Fruit fly (Drosophila melanogaster) whole organism, prepupa: ENCODE measurements around the gene UBL3.

Experiments used
- CG10669 ChIP-seq: fragments of 200-800 bp; sonication (Bioruptor generic); optimal IDR thresholded peaks from 3 replicates; lab custom pipeline; 2018; ENCODE audit warnings: missing biosample characterization, mild to moderate bottlenecking, missing genetic modification characterization, moderate library complexity
- CG11762 ChIP-seq: fragments of 200-800 bp; sonication (Bioruptor generic); optimal IDR thresholded peaks from 3 replicates; lab custom pipeline; 2016; ENCODE audit warnings: missing biosample characterization, missing genetic modification characterization; ENCODE audit not compliant: insufficient read depth
- CG11902 ChIP-seq: fragments of 200-800 bp; sonication (Bioruptor generic); optimal IDR thresholded peaks from 3 replicates; lab custom pipeline; 2016; ENCODE audit warnings: missing biosample characterization, missing genetic modification characterization
- CG15336 ChIP-seq: fragments of 200-800 bp; sonication (Bioruptor generic); IDR thresholded peaks from 2 replicates; pipeline ENCODE4 v1.3.6; 2022; ENCODE audit warnings: missing biosample characterization, missing genetic modification characterization
- CG16779 ChIP-seq: fragments of 200-800 bp; sonication (Bioruptor generic); optimal IDR thresholded peaks from 3 replicates; lab custom pipeline; 2017; ENCODE audit warnings: missing biosample characterization, mild to moderate bottlenecking, missing genetic modification characterization
- CG3032 ChIP-seq: fragments of 200-800 bp; optimal IDR thresholded peaks from 2 replicates; lab custom pipeline; 2019; ENCODE audit warnings: missing biosample characterization, mild to moderate bottlenecking, missing genetic modification characterization, moderate library complexity
- CG31627 ChIP-seq: fragments of 200-800 bp; sonication (Bioruptor generic); optimal IDR thresholded peaks from 3 replicates; lab custom pipeline; 2016; ENCODE audit warnings: missing biosample characterization, missing genetic modification characterization
- CG32006 ChIP-seq: fragments of 200-800 bp; sonication (Bioruptor generic); optimal IDR thresholded peaks from 3 replicates; lab custom pipeline; 2017; ENCODE audit warnings: missing biosample characterization, mild to moderate bottlenecking, missing genetic modification characterization
- CG34406 ChIP-seq: fragments of 200-800 bp; sonication (Bioruptor generic); optimal IDR thresholded peaks from 3 replicates; lab custom pipeline; 2016; ENCODE audit warnings: missing biosample characterization, missing genetic modification characterization
- CG3919 ChIP-seq: fragments of 200-800 bp; sonication (Bioruptor generic); optimal IDR thresholded peaks from 3 replicates; lab custom pipeline; 2016; ENCODE audit warnings: missing biosample characterization, missing genetic modification characterization
- CG4318 ChIP-seq: fragments of 200-800 bp; sonication (Bioruptor generic); optimal IDR thresholded peaks from 3 replicates; lab custom pipeline; 2017; ENCODE audit warnings: missing biosample characterization, mild to moderate bottlenecking, missing genetic modification characterization
- CG6163 ChIP-seq: fragments of 200-800 bp; sonication (Bioruptor generic); IDR thresholded peaks from 3 replicates; pipeline ENCODE4 v1.3.6; 2022; ENCODE audit warnings: missing biosample characterization, missing genetic modification characterization
- CG6792 ChIP-seq: fragments of 200-800 bp; sonication (Bioruptor generic); optimal IDR thresholded peaks from 3 replicates; lab custom pipeline; 2016; ENCODE audit warnings: missing biosample characterization, missing genetic modification characterization
- CG6808 ChIP-seq: fragments of 200-800 bp; sonication (Bioruptor generic); optimal IDR thresholded peaks from 3 replicates; lab custom pipeline; 2017; ENCODE audit warnings: missing biosample characterization, missing genetic modification characterization, mild to moderate bottlenecking, moderate library complexity, missing genetic modification reagents
- CG6854 ChIP-seq: fragments of 200-800 bp; sonication (Bioruptor generic); optimal IDR thresholded peaks from 2 replicates; lab custom pipeline; 2017; ENCODE audit warnings: missing biosample characterization, mild to moderate bottlenecking, missing genetic modification characterization
- CG7368 ChIP-seq: fragments of 200-800 bp; sonication (Bioruptor generic); optimal IDR thresholded peaks from 3 replicates; lab custom pipeline; 2016; ENCODE audit warnings: missing biosample characterization, missing genetic modification characterization
- CG8632 ChIP-seq: fragments of 200-800 bp; sonication (Bioruptor generic); optimal IDR thresholded peaks from 3 replicates; lab custom pipeline; 2016; ENCODE audit warnings: missing biosample characterization, missing genetic modification characterization
- CG9139 ChIP-seq: fragments of 200-800 bp; sonication (Bioruptor generic); optimal IDR thresholded peaks from 3 replicates; lab custom pipeline; 2017; ENCODE audit warnings: missing biosample characterization, mild to moderate bottlenecking, missing genetic modification characterization
- Eip75B ChIP-seq: fragments of 200-800 bp; sonication (Bioruptor generic); optimal IDR thresholded peaks from 3 replicates; lab custom pipeline; 2016; ENCODE audit warnings: missing biosample characterization, missing genetic modification characterization
- Eip93F ChIP-seq: fragments of 200-800 bp; sonication (Bioruptor generic); optimal IDR thresholded peaks from 2 replicates; lab custom pipeline; 2016; ENCODE audit warnings: missing biosample characterization, mild to moderate bottlenecking, missing genetic modification characterization
- Ets21C ChIP-seq: fragments of 200-800 bp; sonication (Bioruptor generic); optimal IDR thresholded peaks from 3 replicates; lab custom pipeline; 2016; ENCODE audit warnings: missing biosample characterization, missing genetic modification characterization
- Ets96B ChIP-seq: fragments of 200-800 bp; optimal IDR thresholded peaks from 2 replicates; lab custom pipeline; 2019; ENCODE audit warnings: missing biosample characterization, mild to moderate bottlenecking, missing genetic modification characterization, moderate library complexity
- Gug ChIP-seq: fragments of 200-800 bp; sonication (Bioruptor generic); IDR thresholded peaks from 2 replicates; pipeline ENCODE4 v1.3.6; 2022; ENCODE audit warnings: missing biosample characterization, missing genetic modification characterization
- Hr38 ChIP-seq: sonication (Bioruptor generic); optimal IDR thresholded peaks from 2 replicates; lab custom pipeline; 2016; ENCODE audit warnings: missing biosample characterization, missing genetic modification characterization
- Hr39 ChIP-seq: fragments of 200-800 bp; sonication (Bioruptor generic); optimal IDR thresholded peaks from 2 replicates; lab custom pipeline; 2016; ENCODE audit warnings: missing biosample characterization, missing genetic modification characterization
- Hr4 ChIP-seq: fragments of 200-800 bp; sonication (Bioruptor generic); optimal IDR thresholded peaks from 3 replicates; lab custom pipeline; 2016; ENCODE audit warnings: missing biosample characterization, missing genetic modification characterization
- Lpt ChIP-seq: fragments of 200-800 bp; sonication (Bioruptor generic); optimal IDR thresholded peaks from 3 replicates; lab custom pipeline; 2016; ENCODE audit warnings: missing biosample characterization, missing genetic modification characterization
- Met ChIP-seq: fragments of 200-800 bp; sonication (Bioruptor generic); optimal IDR thresholded peaks from 3 replicates; lab custom pipeline; 2016; ENCODE audit warnings: missing biosample characterization, missing genetic modification characterization
- OdsH ChIP-seq: fragments of 200-800 bp; sonication (Bioruptor generic); optimal IDR thresholded peaks from 3 replicates; lab custom pipeline; 2016; ENCODE audit warnings: missing biosample characterization, missing genetic modification characterization
- Smox ChIP-seq: fragments of 200-800 bp; sonication (Bioruptor generic); optimal IDR thresholded peaks from 3 replicates; lab custom pipeline; 2016; ENCODE audit warnings: missing biosample characterization, missing genetic modification characterization
- Sox102F ChIP-seq: fragments of 200-800 bp; sonication (Bioruptor generic); optimal IDR thresholded peaks from 2 replicates; lab custom pipeline; 2016; ENCODE audit warnings: missing biosample characterization, mild to moderate bottlenecking, missing genetic modification characterization
- Sox14 ChIP-seq: fragments of 200-800 bp; sonication (Bioruptor generic); optimal IDR thresholded peaks from 3 replicates; lab custom pipeline; 2016; ENCODE audit warnings: missing biosample characterization, missing genetic modification characterization
- Sox15 ChIP-seq: fragments of 200-800 bp; sonication (Bioruptor generic); optimal IDR thresholded peaks from 3 replicates; lab custom pipeline; 2016; ENCODE audit warnings: missing biosample characterization, missing genetic modification characterization
- achi ChIP-seq: fragments of 200-800 bp; sonication (Bioruptor generic); optimal IDR thresholded peaks from 3 replicates; lab custom pipeline; 2016; ENCODE audit warnings: missing biosample characterization, missing genetic modification characterization
- cyc ChIP-seq: fragments of 200-800 bp; sonication (Bioruptor generic); optimal IDR thresholded peaks from 3 replicates; lab custom pipeline; 2016; ENCODE audit warnings: missing biosample characterization, missing genetic modification characterization
- dac ChIP-seq: fragments of 200-800 bp; sonication (Bioruptor generic); optimal IDR thresholded peaks from 2 replicates; lab custom pipeline; 2017; ENCODE audit warnings: missing biosample characterization, mild to moderate bottlenecking, missing genetic modification characterization
- dsx ChIP-seq: fragments of 200-800 bp; optimal IDR thresholded peaks from 3 replicates; lab custom pipeline; 2019; ENCODE audit warnings: missing biosample characterization, mild to moderate bottlenecking, missing genetic modification characterization, moderate library complexity; ENCODE audit not compliant: poor library complexity, severe bottlenecking
- eg ChIP-seq: fragments of 200-800 bp; sonication (Bioruptor generic); IDR thresholded peaks from 3 replicates; pipeline ENCODE4 v1.3.6; 2022; ENCODE audit warnings: missing biosample characterization, missing genetic modification characterization
- esn ChIP-seq: fragments of 200-800 bp; sonication (Bioruptor generic); optimal IDR thresholded peaks from 2 replicates; lab custom pipeline; 2016; ENCODE audit warnings: missing biosample characterization, mild to moderate bottlenecking, missing genetic modification characterization, moderate library complexity
- fd59A ChIP-seq: fragments of 200-800 bp; sonication (Bioruptor generic); optimal IDR thresholded peaks from 2 replicates; lab custom pipeline; 2017; ENCODE audit warnings: missing biosample characterization, mild to moderate bottlenecking, missing genetic modification characterization, missing genetic modification reagents
- fkh ChIP-seq: fragments of 200-800 bp; sonication (Bioruptor generic); optimal IDR thresholded peaks from 3 replicates; lab custom pipeline; 2017; ENCODE audit warnings: missing biosample characterization, mild to moderate bottlenecking, missing genetic modification characterization, moderate library complexity
- lz ChIP-seq: fragments of 200-800 bp; sonication (Bioruptor generic); optimal IDR thresholded peaks from 3 replicates; lab custom pipeline; 2016; ENCODE audit warnings: missing biosample characterization, missing genetic modification characterization
- net ChIP-seq: fragments of 200-800 bp; sonication (Bioruptor generic); optimal IDR thresholded peaks from 3 replicates; lab custom pipeline; 2016; ENCODE audit warnings: missing biosample characterization, missing genetic modification characterization
- pdm3 ChIP-seq: fragments of 200-800 bp; sonication (Bioruptor generic); optimal IDR thresholded peaks from 3 replicates; lab custom pipeline; 2016; ENCODE audit warnings: missing biosample characterization, missing genetic modification characterization
- salr ChIP-seq, 2 experiments: fragments of 200-800 bp; sonication (Bioruptor generic); optimal IDR thresholded peaks; 3 replicates each; lab custom pipeline; 2016 to 2018; ENCODE audit warnings: missing biosample characterization in 2 of 2, missing genetic modification characterization in 2 of 2, mild to moderate bottlenecking in 1 of 2
- spab ChIP-seq: fragments of 200-800 bp; sonication (Bioruptor generic); optimal IDR thresholded peaks from 2 replicates; lab custom pipeline; 2017; ENCODE audit warnings: missing biosample characterization, mild to moderate bottlenecking, missing genetic modification characterization, missing genetic modification reagents
- svp ChIP-seq: fragments of 200-800 bp; sonication (Bioruptor generic); peaks from one replicate; lab custom pipeline; 2016; ENCODE audit warnings: missing biosample characterization, missing genetic modification characterization
- topi ChIP-seq: fragments of 200-800 bp; sonication (Bioruptor generic); optimal IDR thresholded peaks from 3 replicates; lab custom pipeline; 2016; ENCODE audit warnings: missing biosample characterization, missing genetic modification characterization

The UBL3 gene

dm6 chrX:15868781-15869180 lies 15.8 kb upstream of the UBL3 start:
- TF ChIP-seq CG10669 (GFP tag; lab: Kevin White, UChicago) = no peak
- no peak for TF ChIP-seq Sox14 (GFP tag; lab: Kevin White, UChicago)
- TF ChIP-seq salr (GFP tag; optimal IDR thresholded peaks at IDR 0.05; lab: Kevin White, UChicago) = no peak
- TF ChIP-seq achi (GFP tag; lab: Kevin White, UChicago) = no peak
- no peak for TF ChIP-seq svp (GFP tag; lab: Kevin White, UChicago)
- TF ChIP-seq CG6792 (GFP tag; lab: Kevin White, UChicago) = no peak
- TF ChIP-seq CG34406 (GFP tag; lab: Kevin White, UChicago) = no peak
- TF ChIP-seq CG3032 (tag; lab: Kevin White, UChicago) = no peak
- no peak for TF ChIP-seq CG32006 (GFP tag; lab: Kevin White, UChicago)
- no peak for TF ChIP-seq CG11762
- TF ChIP-seq CG4318 (GFP tag; lab: Kevin White, UChicago) = no peak
- no peak for TF ChIP-seq fd59A (GFP tag; lab: Kevin White, UChicago)
- TF ChIP-seq CG6854 (GFP tag; lab: Kevin White, UChicago) = no peak
- no peak for TF ChIP-seq Lpt (GFP tag; lab: Kevin White, UChicago)
- no peak for TF ChIP-seq CG6808 (GFP tag; lab: Kevin White, UChicago)
- TF ChIP-seq Eip93F = no peak
- TF ChIP-seq Eip75B (GFP tag; lab: Kevin White, UChicago) = no peak
- TF ChIP-seq Smox = no peak
- no peak for TF ChIP-seq CG16779 (tag; lab: Kevin White, UChicago)
- no peak for TF ChIP-seq cyc (GFP tag; lab: Kevin White, UChicago)
- TF ChIP-seq, all 60 proteins: peak for 0

- TF ChIP-seq net (GFP tag; lab: Kevin White, UChicago) (peak; percentile 100), spab (GFP tag; lab: Kevin White, UChicago) (peak; percentile 99), pdm3 (GFP tag; lab: Kevin White, UChicago) (peak; percentile 99), topi (GFP tag; lab: Kevin White, UChicago) (peak; percentile 100), CG8632 (GFP tag; lab: Kevin White, UChicago) (peak; percentile 100), CG3032 (tag; lab: Kevin White, UChicago) (peak; percentile 100), Gug (GFP tag; lab: Robert Waterston, UW) (peak; percentile 99), Sox15 (GFP tag; lab: Kevin White, UChicago) (peak; percentile 97), CG6808 (GFP tag; lab: Kevin White, UChicago) (peak; percentile 99), cyc (GFP tag; lab: Kevin White, UChicago) (peak; percentile 99), CG7368 (GFP tag; lab: Kevin White, UChicago) (peak; percentile 99), dsx (GFP tag; lab: Kevin White, UChicago) (peak; percentile 99), Smox (peak; percentile 100), fkh (GFP tag; lab: Kevin White, UChicago) (peak; percentile 96), Eip93F (peak; percentile 100), CG31627 (peak; percentile 98), Hr39 (GFP tag; lab: Kevin White, UChicago) (peak; percentile 98), CG11762 (peak; percentile 99), CG6792 (GFP tag; lab: Kevin White, UChicago) (peak; percentile 100), CG9139 (peak; percentile 99), Hr4 (GFP tag; lab: Kevin White, UChicago) (peak; percentile 99), CG10669 (GFP tag; lab: Kevin White, UChicago) (peak; percentile 99), Hr38 (GFP tag; lab: Kevin White, UChicago) (peak; percentile 42), CG16779 (tag; lab: Kevin White, UChicago) (peak; percentile 99), eg (GFP tag; lab: Robert Waterston, UW) (peak; percentile 100), salr (GFP tag; optimal IDR thresholded peaks at IDR 0.05; lab: Kevin White, UChicago) (peak; percentile 97 to 99), achi (GFP tag; lab: Kevin White, UChicago) (peak; percentile 99), Met (GFP tag; lab: Kevin White, UChicago) (peak; percentile 100), CG15336 (GFP tag; lab: Robert Waterston, UW) (peak; percentile 100), CG6163 (GFP tag; lab: Robert Waterston, UW) (peak; percentile 100), OdsH (GFP tag; lab: Kevin White, UChicago) (peak; percentile 99), Ets21C (GFP tag; lab: Kevin White, UChicago) (peak; percentile 98), CG11902 (peak; percentile 96), Sox14 (GFP tag; lab: Kevin White, UChicago) (peak; percentile 99), lz (GFP tag; lab: Kevin White, UChicago) (peak; percentile 99), Ets96B (peak; percentile 100), esn (peak; percentile 100), svp (GFP tag; lab: Kevin White, UChicago) (peak; percentile 100), Sox102F (GFP tag; lab: Kevin White, UChicago) (peak; percentile 100), CG3919 (GFP tag; lab: Kevin White, UChicago) (peak; percentile 99), dac (GFP tag; lab: Kevin White, UChicago) (peak; percentile 95), Lpt (GFP tag; lab: Kevin White, UChicago) (peak; percentile 100)
Observed at dm6 chrX:15867863-15868262, 14.9 kb upstream of the UBL3 start, which contains the start of gene Gapdh2. Gene Gapdh2, plus strand, starts transcription at chrX:15868145.
